Worm (Caenorhabditis elegans) whole organism, young adult: ENCODE data around the gene F44E5.1.

Source experiments
- C06A6.2 ChIP-seq: fragments of 200-800 bp; sonication (Bioruptor generic); conservative IDR thresholded peaks from 2 replicates; pipeline ENCODE4 v1.3.6; 2022; ENCODE audit warnings: missing genetic modification characterization, missing compliant biosample characterization
- C17E4.6 ChIP-seq: fragments of 200-800 bp; sonication (Bioruptor generic); IDR thresholded peaks from 2 replicates; pipeline ENCODE4 v1.3.6; 2022; ENCODE audit warnings: missing genetic modification reagents, missing genetic modification characterization, missing compliant biosample characterization
- F10E7.11 ChIP-seq: sonication (generic microtip); optimal IDR thresholded peaks from 2 replicates; lab custom pipeline; 2017; ENCODE audit warnings: mild to moderate bottlenecking, missing genetic modification characterization, moderate library complexity, missing compliant biosample characterization
- F37B4.10 ChIP-seq: fragments of 200-800 bp; sonication (Bioruptor generic); IDR thresholded peaks from 2 replicates; pipeline ENCODE4 v1.3.6; 2022; ENCODE audit warnings: missing genetic modification characterization, missing compliant biosample characterization
- F39B2.1 ChIP-seq: fragments of 200-800 bp; sonication (Bioruptor generic); IDR thresholded peaks from 2 replicates; pipeline ENCODE4 v1.3.6; 2022; ENCODE audit warnings: missing genetic modification reagents, missing genetic modification characterization, missing compliant biosample characterization
- K11D2.4 ChIP-seq: fragments of 200-800 bp; sonication (Bioruptor generic); IDR thresholded peaks from 2 replicates; pipeline ENCODE4 v1.3.6; 2022; ENCODE audit warnings: missing genetic modification reagents, missing genetic modification characterization, missing compliant biosample characterization
- K12H6.12 ChIP-seq: fragments of 200-800 bp; sonication (Bioruptor generic); optimal IDR thresholded peaks from 2 replicates; lab custom pipeline; 2018; ENCODE audit warnings: mild to moderate bottlenecking, missing genetic modification characterization, missing compliant biosample characterization
- T07F8.4 ChIP-seq: sonication (generic microtip); optimal IDR thresholded peaks from 2 replicates; lab custom pipeline; 2016; ENCODE audit warnings: mild to moderate bottlenecking, missing genetic modification characterization, moderate library complexity, missing compliant biosample characterization
- Y56A3A.18 ChIP-seq: fragments of 200-800 bp; sonication (Bioruptor generic); IDR thresholded peaks from 2 replicates; pipeline ENCODE4 v1.3.6; 2022; ENCODE audit warnings: missing genetic modification reagents, missing genetic modification characterization, missing compliant biosample characterization
- Y95B8A.8 ChIP-seq: fragments of 200-800 bp; sonication (Bioruptor generic); IDR thresholded peaks from 2 replicates; pipeline ENCODE4 v1.3.6; 2022; ENCODE audit warnings: missing genetic modification reagents, missing genetic modification characterization, missing compliant biosample characterization
- aptf-2 ChIP-seq: fragments of 200-800 bp; sonication (Bioruptor generic); conservative IDR thresholded peaks from 2 replicates; pipeline ENCODE4 v1.3.6; 2022; ENCODE audit warnings: missing genetic modification reagents, missing genetic modification characterization, missing compliant biosample characterization
- bed-1 ChIP-seq: fragments of 200-800 bp; sonication (Bioruptor generic); IDR thresholded peaks from 2 replicates; pipeline ENCODE4 v1.3.6; 2022; ENCODE audit warnings: missing genetic modification reagents, missing genetic modification characterization, missing compliant biosample characterization
- cebp-1 ChIP-seq, 2 experiments: fragments of 200-800 bp in 1 of 2; sonication (Bioruptor generic) in 1 of 2; sonication (generic microtip) in 1 of 2; IDR thresholded peaks in 1 of 2; optimal IDR thresholded peaks in 1 of 2; 2 replicates each; pipeline versions ENCODE4 v1.3.6 to Lab custom; 2017 to 2022; ENCODE audit warnings: missing compliant biosample characterization in 2 of 2, missing genetic modification characterization in 2 of 2, mild to moderate bottlenecking in 1 of 2, missing genetic modification reagents in 1 of 2, moderate library complexity in 1 of 2
- cebp-2 ChIP-seq: fragments of 200-800 bp; sonication (Bioruptor generic); IDR thresholded peaks from 2 replicates; pipeline ENCODE4 v1.3.6; 2022; ENCODE audit warnings: missing genetic modification characterization, missing compliant biosample characterization
- ceh-27 ChIP-seq: fragments of 200-800 bp; sonication (Bioruptor generic); optimal IDR thresholded peaks from 2 replicates; lab custom pipeline; 2018; ENCODE audit warnings: mild to moderate bottlenecking, missing genetic modification characterization, moderate library complexity, missing compliant biosample characterization
- ceh-40 ChIP-seq: fragments of 200-800 bp; sonication (Bioruptor generic); IDR thresholded peaks from 2 replicates; pipeline ENCODE4 v1.3.6; 2022; ENCODE audit warnings: missing genetic modification characterization, missing compliant biosample characterization
- ceh-79 ChIP-seq: sonication (generic microtip); optimal IDR thresholded peaks from 2 replicates; lab custom pipeline; 2017; ENCODE audit warnings: mild to moderate bottlenecking, missing genetic modification characterization, missing compliant biosample characterization
- ceh-91 ChIP-seq: fragments of 200-800 bp; sonication (Bioruptor generic); IDR thresholded peaks from 2 replicates; pipeline ENCODE4 v1.3.6; 2022; ENCODE audit warnings: missing genetic modification reagents, missing genetic modification characterization, missing compliant biosample characterization
- chd-7 ChIP-seq: sonication (generic microtip); optimal IDR thresholded peaks from 2 replicates; lab custom pipeline; 2016; ENCODE audit warnings: mild to moderate bottlenecking, missing genetic modification characterization, moderate library complexity, missing compliant biosample characterization
- dpff-1 ChIP-seq: sonication (generic microtip); optimal IDR thresholded peaks from 2 replicates; lab custom pipeline; 2017; ENCODE audit warnings: mild to moderate bottlenecking, missing genetic modification characterization, missing compliant biosample characterization
- dpl-1 ChIP-seq: fragments of 150-350 bp; optimal IDR thresholded peaks from 2 replicates; lab custom pipeline; 2014; ENCODE audit warnings: missing biosample characterization, missing genetic modification reagents, missing genetic modification characterization
- egl-18 ChIP-seq: fragments of 200-800 bp; sonication (Bioruptor generic); IDR thresholded peaks from 2 replicates; pipeline ENCODE4 v1.3.6; 2022; ENCODE audit warnings: missing genetic modification reagents, missing genetic modification characterization, missing compliant biosample characterization
- fkh-3 ChIP-seq: sonication (generic microtip); optimal IDR thresholded peaks from 2 replicates; lab custom pipeline; 2016; ENCODE audit warnings: mild to moderate bottlenecking, missing genetic modification characterization, missing compliant biosample characterization
- hlh-12 ChIP-seq: sonication (generic microtip); optimal IDR thresholded peaks from 2 replicates; lab custom pipeline; 2016; ENCODE audit warnings: missing genetic modification characterization, missing compliant biosample characterization
- hlh-26 ChIP-seq: fragments of 200-800 bp; sonication (Bioruptor generic); conservative IDR thresholded peaks from 2 replicates; pipeline ENCODE4 v1.3.6; 2022; ENCODE audit warnings: missing genetic modification reagents, missing genetic modification characterization, missing compliant biosample characterization
- hmg-1.2 ChIP-seq: fragments of 200-800 bp; sonication (Bioruptor generic); IDR thresholded peaks from 2 replicates; pipeline ENCODE4 v1.3.6; 2022; ENCODE audit warnings: missing genetic modification reagents, missing genetic modification characterization, missing compliant biosample characterization
- hsf-1 ChIP-seq: fragments of 200-800 bp; sonication (Bioruptor generic); IDR thresholded peaks from 2 replicates; pipeline ENCODE4 v1.3.6; 2022; ENCODE audit warnings: missing genetic modification reagents, missing genetic modification characterization, missing compliant biosample characterization
- lag-1 ChIP-seq: fragments of 200-800 bp; sonication (Bioruptor generic); IDR thresholded peaks from 2 replicates; pipeline ENCODE4 v1.3.6; 2022; ENCODE audit warnings: missing genetic modification reagents, missing genetic modification characterization, missing compliant biosample characterization
- let-607 ChIP-seq, 2 experiments: fragments of 200-800 bp in 1 of 2; sonication (Bioruptor generic) in 1 of 2; sonication (generic microtip) in 1 of 2; optimal IDR thresholded peaks; 2 replicates each; lab custom pipeline; 2016 to 2018; ENCODE audit warnings: mild to moderate bottlenecking in 2 of 2, missing compliant biosample characterization in 2 of 2, missing genetic modification characterization in 2 of 2, moderate library complexity in 2 of 2, missing genotype in 1 of 2
- lsy-27 ChIP-seq: sonication (generic microtip); optimal IDR thresholded peaks from 2 replicates; lab custom pipeline; 2017; ENCODE audit warnings: missing genetic modification characterization, mild to moderate bottlenecking, missing compliant biosample characterization, antibody characterized with exemption, missing genotype, borderline replicate concordance; ENCODE audit not compliant: insufficient read depth
- madf-10 ChIP-seq: sonication (generic microtip); optimal IDR thresholded peaks from 2 replicates; lab custom pipeline; 2016; ENCODE audit warnings: mild to moderate bottlenecking, missing genetic modification characterization, missing compliant biosample characterization
- mcd-1 ChIP-seq: fragments of 200-800 bp; sonication (Bioruptor generic); IDR thresholded peaks from 2 replicates; pipeline ENCODE4 v1.3.6; 2022; ENCODE audit warnings: missing genetic modification reagents, missing genetic modification characterization, missing compliant biosample characterization
- mel-28 ChIP-seq: sonication (generic microtip); optimal IDR thresholded peaks from 2 replicates; lab custom pipeline; 2016; ENCODE audit warnings: borderline replicate concordance, mild to moderate bottlenecking, missing genetic modification characterization, missing compliant biosample characterization
- nhr-120 ChIP-seq: fragments of 200-800 bp; sonication (Bioruptor generic); IDR thresholded peaks from 2 replicates; pipeline ENCODE4 v1.3.6; 2022; ENCODE audit warnings: missing genetic modification characterization, missing compliant biosample characterization
- nhr-80 ChIP-seq: sonication (generic microtip); optimal IDR thresholded peaks from 2 replicates; lab custom pipeline; 2016; ENCODE audit warnings: missing genetic modification characterization, missing compliant biosample characterization
- nhr-90 ChIP-seq: sonication (generic microtip); optimal IDR thresholded peaks from 2 replicates; lab custom pipeline; 2016; ENCODE audit warnings: missing genotype, mild to moderate bottlenecking, missing genetic modification characterization, missing compliant biosample characterization
- pha-4 ChIP-seq: fragments of 150-350 bp; sonication (generic microtip); optimal IDR thresholded peaks from 2 replicates; lab custom pipeline; 2014; ENCODE audit warnings: missing biosample characterization, missing genetic modification reagents, missing genetic modification characterization
- rcor-1 ChIP-seq: fragments of 200-800 bp; sonication (Bioruptor generic); IDR thresholded peaks from 2 replicates; pipeline ENCODE4 v1.3.6; 2022; ENCODE audit warnings: missing genetic modification reagents, missing genetic modification characterization, missing compliant biosample characterization
- rec-8 ChIP-seq, 2 experiments: sonication (generic microtip); optimal IDR thresholded peaks; 2 replicates each; lab custom pipeline; 2016; ENCODE audit warnings: mild to moderate bottlenecking in 2 of 2, missing genetic modification characterization in 2 of 2, missing genetic modification reagents in 2 of 2, missing genotype in 2 of 2, missing biosample characterization in 1 of 2, missing compliant biosample characterization in 1 of 2, moderate library complexity in 1 of 2
- somi-1 ChIP-seq: fragments of 200-800 bp; sonication (Bioruptor generic); optimal IDR thresholded peaks from 2 replicates; lab custom pipeline; 2018; ENCODE audit warnings: mild to moderate bottlenecking, missing genetic modification characterization, missing compliant biosample characterization
- sptf-2 ChIP-seq: fragments of 200-800 bp; sonication (Bioruptor generic); optimal IDR thresholded peaks from 2 replicates; lab custom pipeline; 2018; ENCODE audit warnings: mild to moderate bottlenecking, missing genetic modification characterization, missing compliant biosample characterization
- tbp1 ChIP-seq: fragments of 200-800 bp; sonication (Bioruptor generic); optimal IDR thresholded peaks from 2 replicates; lab custom pipeline; 2018; ENCODE audit warnings: mild to moderate bottlenecking, missing genetic modification characterization, missing compliant biosample characterization
- tbx-9 ChIP-seq: sonication (generic microtip); optimal IDR thresholded peaks from 2 replicates; lab custom pipeline; 2016; ENCODE audit warnings: borderline replicate concordance, missing genetic modification characterization, inconsistent platforms, missing compliant biosample characterization
- unc-62 ChIP-seq: fragments of 150-350 bp; optimal IDR thresholded peaks from 2 replicates; lab custom pipeline; 2014; ENCODE audit warnings: missing biosample characterization, missing genetic modification reagents, missing genetic modification characterization
- xnd-1 ChIP-seq: sonication (generic microtip); optimal IDR thresholded peaks from 2 replicates; lab custom pipeline; 2016; ENCODE audit warnings: missing genotype, missing genetic modification reagents, missing genetic modification characterization, missing compliant biosample characterization
- zfh-2 ChIP-seq: fragments of 200-800 bp; sonication (Bioruptor generic); conservative IDR thresholded peaks from 2 replicates; pipeline ENCODE4 v1.3.6; 2022; ENCODE audit warnings: missing genetic modification reagents, missing genetic modification characterization, missing compliant biosample characterization
- ztf-22 ChIP-seq: fragments of 200-800 bp; sonication (Bioruptor generic); optimal IDR thresholded peaks from 2 replicates; lab custom pipeline; 2018; ENCODE audit warnings: mild to moderate bottlenecking, missing genetic modification characterization, moderate library complexity, missing compliant biosample characterization
- ztf-28 ChIP-seq: fragments of 200-800 bp; sonication (Bioruptor generic); IDR thresholded peaks from 2 replicates; pipeline ENCODE4 v1.3.6; 2022; ENCODE audit warnings: missing genetic modification reagents, missing genetic modification characterization, missing compliant biosample characterization

Gene F44E5.1

DNA sequence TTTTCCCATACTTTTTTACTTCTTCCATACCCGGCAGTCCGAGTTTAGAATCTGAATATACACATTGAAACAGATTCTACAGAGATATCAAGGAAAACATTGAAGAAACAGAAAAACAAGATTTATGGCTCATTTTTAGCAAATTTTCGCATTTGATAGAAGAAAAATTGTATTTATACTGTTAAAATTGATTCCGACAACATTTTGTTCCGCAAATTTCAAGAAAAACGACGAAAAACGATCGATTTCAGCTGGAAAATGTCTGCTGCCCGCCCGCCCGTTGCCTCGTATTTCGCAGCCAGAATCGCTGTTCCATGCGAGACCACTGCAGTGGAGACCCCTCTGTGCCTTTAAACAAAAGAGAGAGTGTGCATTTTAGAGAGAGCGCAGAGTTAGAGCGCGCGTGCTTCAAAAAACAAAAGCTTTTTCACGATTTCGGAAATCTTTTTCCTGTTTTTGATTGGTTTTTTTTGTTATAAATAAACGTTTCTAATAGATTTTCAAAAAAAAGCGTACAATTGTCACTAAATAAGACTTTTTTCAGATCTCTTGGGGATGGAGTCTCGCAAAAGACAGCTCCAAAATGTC, 3.6 kb upstream of the F44E5.1 start, which contains the start of the genes patr-1 and dna-2 (continued):
- no peak for TF ChIP-seq sptf-2 (GFP tag; lab: Kevin White, UChicago)
- TF ChIP-seq pha-4 (tag; lab: Kevin White, UChicago), result no peak
- TF ChIP-seq C06A6.2 (GFP tag; lab: Robert Waterston, UW), result no peak
- TF ChIP-seq cebp-1 (GFP tag; IDR thresholded peaks at IDR 0.05; lab: Robert Waterston, UW), result no peak
- TF ChIP-seq cebp-1 (tag; optimal IDR thresholded peaks at IDR 0.05; lab: Kevin White, UChicago), result peak; percentile 63
- no peak for TF ChIP-seq let-607 (tag; optimal IDR thresholded peaks at IDR 0.05; lab: Kevin White, UChicago)
- peak; percentile 95 for TF ChIP-seq hmg-1.2
- TF ChIP-seq tbx-9 (tag; lab: Kevin White, UChicago), result no peak
- TF ChIP-seq lsy-27 (tag; lab: Kevin White, UChicago), result no peak
- no peak for TF ChIP-seq ztf-22 (GFP tag; lab: Kevin White, UChicago)
- no peak for TF ChIP-seq F37B4.10 (GFP tag; lab: Robert Waterston, UW)
- no peak for TF ChIP-seq K11D2.4 (GFP tag; lab: Robert Waterston, UW)
- peak; percentile 59; the same call in 1 of the 2 replicates for TF ChIP-seq zfh-2 (GFP tag; lab: Robert Waterston, UW)
- TF ChIP-seq lag-1 (GFP tag; lab: Robert Waterston, UW), result no peak
- no peak for TF ChIP-seq bed-1
- no peak for TF ChIP-seq rcor-1 (GFP tag; lab: Robert Waterston, UW)
- TF ChIP-seq nhr-120 (GFP tag; lab: Robert Waterston, UW), result no peak
- TF ChIP-seq ztf-28 (GFP tag; lab: Robert Waterston, UW), result no peak
- TF ChIP-seq xnd-1 (tag; lab: Kevin White, UChicago), result no peak
- peak; percentile 53 for TF ChIP-seq dpl-1 (GFP tag; lab: Kevin White, UChicago)
- no peak for TF ChIP-seq madf-10 (tag; lab: Kevin White, UChicago)
- TF ChIP-seq cebp-2 (GFP tag; lab: Robert Waterston, UW), result no peak
- TF ChIP-seq F10E7.11 (tag; lab: Kevin White, UChicago), result no peak
- TF ChIP-seq dpff-1 (tag; lab: Kevin White, UChicago), result no peak
- no peak for TF ChIP-seq ceh-40
- TF ChIP-seq fkh-3 (tag; lab: Kevin White, UChicago), result no peak
- no peak for TF ChIP-seq Y56A3A.18 (GFP tag; lab: Robert Waterston, UW)
- TF ChIP-seq somi-1, result no peak
- no peak for TF ChIP-seq aptf-2
- no peak for TF ChIP-seq rec-8 (tag; optimal IDR thresholded peaks at IDR 0.05; lab: Kevin White, UChicago)
- no peak for TF ChIP-seq C17E4.6 (GFP tag; lab: Robert Waterston, UW)
- no peak for TF ChIP-seq hsf-1 (GFP tag; lab: Robert Waterston, UW)
- no peak for TF ChIP-seq Y95B8A.8 (GFP tag; lab: Robert Waterston, UW)
- TF ChIP-seq unc-62 (GFP tag; lab: Kevin White, UChicago), result no peak
- no peak for TF ChIP-seq egl-18 (GFP tag; lab: Robert Waterston, UW)
- TF ChIP-seq T07F8.4 (tag; lab: Kevin White, UChicago), result no peak
- peak; percentile 6 for TF ChIP-seq ceh-27
- peak; percentile 1 for TF ChIP-seq tbp1
- TF ChIP-seq ceh-79 (tag; lab: Kevin White, UChicago), result no peak
- peak; percentile 69 for TF ChIP-seq ceh-91 (GFP tag; lab: Robert Waterston, UW)
- no peak for TF ChIP-seq hlh-26 (GFP tag; lab: Robert Waterston, UW)
- TF ChIP-seq chd-7 (tag; lab: Kevin White, UChicago), result no peak
- TF ChIP-seq mcd-1, result peak; percentile 61
- TF ChIP-seq nhr-80, result peak; percentile 24
- no peak for TF ChIP-seq nhr-90 (tag; lab: Kevin White, UChicago)
- no peak for TF ChIP-seq K12H6.12
- TF ChIP-seq hlh-12, result no peak
- no peak for TF ChIP-seq mel-28 (tag; lab: Kevin White, UChicago)
- no peak for TF ChIP-seq F39B2.1 (GFP tag; lab: Robert Waterston, UW)
